Fruit fly (Drosophila melanogaster) whole organism, embryonic: ENCODE results near the gene CG4615.
A peak's percentile ranks its signal among the peaks of the same experiment; 100 is the strongest.

Experiments
- Atf3 ChIP-seq: fragments of 200-800 bp; sonication (Bioruptor generic); optimal IDR thresholded peaks from 3 replicates; lab custom pipeline; 2016; ENCODE audit warnings: missing biosample characterization, missing genetic modification characterization
- Atf6 ChIP-seq: fragments of 200-800 bp; sonication (Bioruptor generic); IDR thresholded peaks from 2 replicates; pipeline ENCODE4 v1.3.6; 2022; ENCODE audit warnings: missing biosample characterization, missing genetic modification characterization
- CG10979 ChIP-seq: fragments of 200-800 bp; sonication (Bioruptor generic); optimal IDR thresholded peaks from 2 replicates; lab custom pipeline; 2018; ENCODE audit warnings: missing biosample characterization, mild to moderate bottlenecking, missing genetic modification characterization, moderate library complexity
- CG12299 ChIP-seq: fragments of 200-800 bp; sonication (Bioruptor generic); optimal IDR thresholded peaks from 2 replicates; lab custom pipeline; 2018; ENCODE audit warnings: missing biosample characterization, mild to moderate bottlenecking, missing genetic modification characterization
- CG12391 ChIP-seq: fragments of 200-800 bp; sonication (Bioruptor generic); optimal IDR thresholded peaks from 3 replicates; lab custom pipeline; 2018; ENCODE audit warnings: missing biosample characterization, mild to moderate bottlenecking, missing genetic modification characterization, moderate library complexity
- CG12942 ChIP-seq: fragments of 200-800 bp; sonication (Bioruptor generic); optimal IDR thresholded peaks from 3 replicates; lab custom pipeline; 2016; ENCODE audit warnings: missing biosample characterization, missing genetic modification characterization
- CG14667 ChIP-seq: fragments of 200-800 bp; sonication (Bioruptor generic); IDR thresholded peaks from 2 replicates; pipeline ENCODE4 v1.3.6; 2022; ENCODE audit warnings: missing biosample characterization, missing genetic modification characterization
- CG15011 ChIP-seq: fragments of 200-800 bp; sonication (Bioruptor generic); optimal IDR thresholded peaks from 3 replicates; lab custom pipeline; 2018; ENCODE audit warnings: missing biosample characterization, mild to moderate bottlenecking, missing genetic modification characterization
- CG15696 ChIP-seq: fragments of 200-800 bp; sonication (Bioruptor generic); optimal IDR thresholded peaks from 2 replicates; lab custom pipeline; 2019; ENCODE audit warnings: missing biosample characterization, mild to moderate bottlenecking, missing genetic modification characterization, moderate library complexity
- CG17186 ChIP-seq: fragments of 200-800 bp; sonication (Bioruptor generic); optimal IDR thresholded peaks from 3 replicates; lab custom pipeline; 2017; ENCODE audit warnings: missing biosample characterization, missing genetic modification reagents, missing genetic modification characterization
- CG17359 ChIP-seq: fragments of 200-800 bp; sonication (Bioruptor generic); optimal IDR thresholded peaks from 3 replicates; lab custom pipeline; 2018; ENCODE audit warnings: missing biosample characterization, mild to moderate bottlenecking, missing genetic modification characterization, moderate library complexity
- CG17802 ChIP-seq: fragments of 200-800 bp; sonication (Bioruptor generic); optimal IDR thresholded peaks from 2 replicates; lab custom pipeline; 2018; ENCODE audit warnings: missing biosample characterization, mild to moderate bottlenecking, missing genetic modification characterization, moderate library complexity
- CG18262 ChIP-seq: fragments of 200-800 bp; optimal IDR thresholded peaks from 3 replicates; lab custom pipeline; 2019; ENCODE audit warnings: missing biosample characterization, mild to moderate bottlenecking, missing genetic modification characterization, moderate library complexity
- CG2202 ChIP-seq: fragments of 200-800 bp; sonication (Bioruptor generic); optimal IDR thresholded peaks from 2 replicates; lab custom pipeline; 2018; ENCODE audit warnings: missing biosample characterization, mild to moderate bottlenecking, missing genetic modification characterization
- CG34376 ChIP-seq: fragments of 200-800 bp; sonication (Bioruptor generic); optimal IDR thresholded peaks from 2 replicates; lab custom pipeline; 2018; ENCODE audit warnings: missing biosample characterization, mild to moderate bottlenecking, missing genetic modification characterization
- CG3726 ChIP-seq: fragments of 200-800 bp; sonication (Bioruptor generic); IDR thresholded peaks from 3 replicates; pipeline ENCODE4, ENCODE4 v1.3.6; 2022; ENCODE audit warnings: missing biosample characterization, missing genetic modification characterization
- CG4328 ChIP-seq: fragments of 200-800 bp; sonication (Bioruptor generic); optimal IDR thresholded peaks from 3 replicates; lab custom pipeline; 2017; ENCODE audit warnings: missing biosample characterization, missing genetic modification reagents, missing genetic modification characterization
- CG4854 ChIP-seq: fragments of 200-800 bp; sonication (Bioruptor generic); optimal IDR thresholded peaks from 2 replicates; lab custom pipeline; 2016; ENCODE audit warnings: missing biosample characterization, missing genetic modification characterization, inconsistent platforms
- CG5953 ChIP-seq: fragments of 200-800 bp; sonication (Bioruptor generic); IDR thresholded peaks from 2 replicates; pipeline ENCODE4 v1.3.6; 2022; ENCODE audit warnings: missing biosample characterization, missing genetic modification characterization
- CG7963 ChIP-seq: fragments of 200-800 bp; sonication (Bioruptor generic); IDR thresholded peaks from 3 replicates; pipeline ENCODE4 v1.3.6; 2022; ENCODE audit warnings: missing biosample characterization, missing genetic modification characterization; ENCODE audit not compliant: partially characterized antibody
- CG9609 ChIP-seq: fragments of 200-800 bp; sonication (Bioruptor generic); optimal IDR thresholded peaks from 3 replicates; lab custom pipeline; 2016; ENCODE audit warnings: missing biosample characterization, missing genetic modification characterization
- E2f1 ChIP-seq: fragments of 200-800 bp; sonication (Bioruptor generic); IDR thresholded peaks from 2 replicates; pipeline ENCODE4 v1.3.6; 2022; ENCODE audit warnings: missing biosample characterization, missing genetic modification characterization
- Fer1 ChIP-seq: fragments of 200-800 bp; sonication (Bioruptor generic); optimal IDR thresholded peaks from 2 replicates; lab custom pipeline; 2017; ENCODE audit warnings: missing biosample characterization, mild to moderate bottlenecking, missing genetic modification characterization
- HmgZ ChIP-seq: fragments of 200-800 bp; sonication (Bioruptor generic); optimal IDR thresholded peaks from 2 replicates; lab custom pipeline; 2018; ENCODE audit warnings: missing biosample characterization, mild to moderate bottlenecking, missing genetic modification characterization
- Hr3 ChIP-seq: fragments of 200-800 bp; sonication (Bioruptor generic); optimal IDR thresholded peaks from 3 replicates; lab custom pipeline; 2016; ENCODE audit warnings: missing biosample characterization, missing genetic modification characterization
- Kr ChIP-seq: fragments of 200-800 bp; sonication (Bioruptor generic); optimal IDR thresholded peaks from 2 replicates; lab custom pipeline; 2017; ENCODE audit warnings: missing biosample characterization, mild to moderate bottlenecking, missing genetic modification characterization
- Nf-YA ChIP-seq: fragments of 200-800 bp; sonication (Bioruptor generic); IDR thresholded peaks from 2 replicates; pipeline ENCODE4 v1.3.6; 2022; ENCODE audit warnings: missing biosample characterization, missing genetic modification characterization
- Nf-YB ChIP-seq: fragments of 200-800 bp; sonication (Bioruptor generic); optimal IDR thresholded peaks from 3 replicates; lab custom pipeline; 2019; ENCODE audit warnings: missing biosample characterization, mild to moderate bottlenecking, missing genetic modification characterization, moderate library complexity
- Oaz ChIP-seq: fragments of 200-800 bp; sonication (Bioruptor generic); IDR thresholded peaks from 2 replicates; pipeline ENCODE4 v1.3.6; 2022; ENCODE audit warnings: missing biosample characterization, missing genetic modification characterization
- Ptx1 ChIP-seq: fragments of 200-800 bp; sonication (Bioruptor generic); IDR thresholded peaks from 2 replicates; pipeline ENCODE4 v1.3.6; 2022; ENCODE audit warnings: missing biosample characterization, missing genetic modification characterization
- Rfx ChIP-seq: fragments of 200-800 bp; sonication (Bioruptor generic); IDR thresholded peaks from 2 replicates; pipeline ENCODE4 v1.3.6; 2022; ENCODE audit warnings: missing biosample characterization, missing genetic modification characterization
- amos ChIP-seq: fragments of 200-800 bp; sonication (Bioruptor generic); IDR thresholded peaks from 2 replicates; pipeline ENCODE4 v1.3.6; 2022; ENCODE audit warnings: missing biosample characterization, missing genetic modification characterization; ENCODE audit not compliant: partially characterized antibody
- ap ChIP-seq: fragments of 200-800 bp; sonication (Bioruptor generic); IDR thresholded peaks from 2 replicates; pipeline ENCODE4 v1.3.6; 2022; ENCODE audit warnings: missing biosample characterization, missing genetic modification characterization
- caup ChIP-seq: fragments of 200-800 bp; sonication (Bioruptor generic); optimal IDR thresholded peaks from 3 replicates; lab custom pipeline; 2017; ENCODE audit warnings: missing biosample characterization, mild to moderate bottlenecking, missing genetic modification characterization, moderate library complexity; ENCODE audit not compliant: severe bottlenecking
- chinmo ChIP-seq: fragments of 200-800 bp; sonication (Bioruptor generic); IDR thresholded peaks from 4 replicates; pipeline ENCODE4 v1.3.6; 2022; ENCODE audit warnings: missing biosample characterization, missing genetic modification characterization; ENCODE audit not compliant: partially characterized antibody
- chn ChIP-seq: fragments of 200-800 bp; sonication (Bioruptor generic); optimal IDR thresholded peaks from 2 replicates; lab custom pipeline; 2016; ENCODE audit warnings: missing biosample characterization, missing genetic modification characterization
- da ChIP-seq: fragments of 200-800 bp; sonication (Bioruptor generic); optimal IDR thresholded peaks from 2 replicates; lab custom pipeline; 2016; ENCODE audit warnings: missing biosample characterization, missing genetic modification characterization
- fd64A ChIP-seq: fragments of 200-800 bp; sonication (Bioruptor generic); optimal IDR thresholded peaks from 3 replicates; lab custom pipeline; 2018; ENCODE audit warnings: missing biosample characterization, mild to moderate bottlenecking, missing genetic modification characterization
- hkb ChIP-seq, 2 experiments: fragments of 200-800 bp in 1 of 2; fragments of >200 bp in 1 of 2; sonication (Bioruptor generic) in 1 of 2; IDR thresholded peaks in 1 of 2; optimal IDR thresholded peaks in 1 of 2; 2 replicates each; pipeline versions ENCODE4 v1.3.6 to Lab custom; 2017 to 2022; ENCODE audit warnings: missing biosample characterization in 1 of 2, missing genetic modification characterization in 1 of 2
- jing ChIP-seq: fragments of 200-800 bp; sonication (Bioruptor generic); optimal IDR thresholded peaks from 2 replicates; lab custom pipeline; 2018; ENCODE audit warnings: missing biosample characterization, mild to moderate bottlenecking, missing genetic modification characterization
- ken ChIP-seq: fragments of 200-800 bp; sonication (Bioruptor generic); IDR thresholded peaks from 3 replicates; pipeline ENCODE4 v1.3.6; 2022; ENCODE audit warnings: missing biosample characterization, missing genetic modification characterization
- onecut ChIP-seq: fragments of 200-800 bp; sonication (Bioruptor generic); IDR thresholded peaks from 2 replicates; pipeline ENCODE4 v1.3.6; 2022; ENCODE audit warnings: missing biosample characterization, missing genetic modification characterization
- otp ChIP-seq: fragments of 200-800 bp; sonication (Bioruptor generic); IDR thresholded peaks from 3 replicates; pipeline ENCODE4, ENCODE4 v1.3.6; 2022; ENCODE audit warnings: missing biosample characterization, missing genetic modification characterization
- prd ChIP-seq, 3 experiments: fragments of >200 bp in 2 of 3; fragments of 200-800 bp in 1 of 3; sonication (Bioruptor generic) in 1 of 3; optimal IDR thresholded peaks in 2 of 3; IDR thresholded peaks in 1 of 3; 2 replicates in 2 of 3; 3 replicates in 1 of 3; pipeline versions ENCODE4 v1.3.6 to Lab custom; 2017 to 2022; ENCODE audit warnings: missing biosample characterization in 1 of 3, missing genetic modification characterization in 1 of 3
- row ChIP-seq: fragments of 200-800 bp; sonication (Bioruptor generic); IDR thresholded peaks from 3 replicates; pipeline ENCODE4 v1.3.6; 2022; ENCODE audit warnings: missing biosample characterization, missing genetic modification characterization
- ssp ChIP-seq: fragments of 200-800 bp; sonication (Bioruptor generic); IDR thresholded peaks from 2 replicates; pipeline ENCODE4 v1.3.6; 2022; ENCODE audit warnings: missing biosample characterization, missing genetic modification characterization
- ttk ChIP-seq: fragments of 200-800 bp; sonication (Bioruptor generic); IDR thresholded peaks from 2 replicates; pipeline ENCODE4 v2.1.2; 2022; ENCODE audit warnings: missing biosample characterization, missing genetic modification characterization
- twi ChIP-seq: fragments of 200-800 bp; optimal IDR thresholded peaks from 2 replicates; lab custom pipeline; 2019; ENCODE audit warnings: missing biosample characterization, mild to moderate bottlenecking, missing genetic modification characterization, moderate library complexity
- zfh2 ChIP-seq: fragments of 200-800 bp; sonication (Bioruptor generic); optimal IDR thresholded peaks from 2 replicates; lab custom pipeline; 2016; ENCODE audit warnings: missing biosample characterization, missing genetic modification characterization

Gene CG4615

dm6 chrX:7117729-7118128 is 15.6 kb upstream of the CG4615 start (continued):
- TF ChIP-seq Nf-YB (GFP tag; lab: Kevin White, UChicago) (peak; percentile 77), row (GFP tag; lab: Robert Waterston, UW) (peak; percentile 69), CG4854 (GFP tag; lab: Kevin White, UChicago) (peak; percentile 9), CG12391 (tag; lab: Kevin White, UChicago) (peak; percentile 67), fd64A (GFP tag; lab: Kevin White, UChicago) (peak; percentile 34), da (GFP tag; lab: Kevin White, UChicago) (no peak), CG4328 (GFP tag; lab: Kevin White, UChicago) (peak; percentile 1), Hr3 (GFP tag; lab: Kevin White, UChicago) (peak; percentile 24), CG14667 (GFP tag; lab: Robert Waterston, UW) (peak; percentile 36; the same call in 1 of the 2 replicates), onecut (GFP tag; lab: Robert Waterston, UW) (peak; percentile 50), CG17359 (tag; lab: Kevin White, UChicago) (peak; percentile 70), Nf-YA (GFP tag; lab: Robert Waterston, UW) (peak; percentile 50; the same call in 1 of the 2 replicates), twi (tag; lab: Kevin White, UChicago) (peak; percentile 66), caup (peak; percentile 35), CG17802 (tag; lab: Kevin White, UChicago) (peak; percentile 14), Ptx1 (peak; percentile 61), CG17186 (GFP tag; lab: Kevin White, UChicago) (no peak), E2f1 (GFP tag; lab: Robert Waterston, UW) (peak; percentile 57), CG15696 (tag; lab: Kevin White, UChicago) (peak; percentile 85), CG2202 (tag; lab: Kevin White, UChicago) (peak; percentile 34), Rfx (GFP tag; lab: Robert Waterston, UW) (peak; percentile 68), otp (0 out of 3 replicates have a peak, but pooled peaks have one; percentile 44), CG34376 (peak; percentile 47), CG15011 (GFP tag; lab: Kevin White, UChicago) (peak; percentile 33), CG3726 (GFP tag; lab: Robert Waterston, UW) (no peak), ttk (GFP tag; lab: Robert Waterston, UW) (peak; percentile 35; the same call in 1 of the 2 replicates), ssp (GFP tag; lab: Robert Waterston, UW) (no peak; the same call in 1 of the 2 replicates), CG12942 (GFP tag; lab: Kevin White, UChicago) (peak; percentile 27), HmgZ (peak; percentile 56), Atf6 (GFP tag; lab: Robert Waterston, UW) (peak; percentile 45), chinmo (GFP tag; lab: Robert Waterston, UW) (no peak), jing (GFP tag; lab: Kevin White, UChicago) (no peak), CG18262 (tag; lab: Kevin White, UChicago) (peak; percentile 74), hkb (optimal IDR thresholded peaks at IDR 0.05; lab: Kevin White, UChicago) (no peak), hkb (GFP tag; IDR thresholded peaks at IDR 0.05; lab: Robert Waterston, UW) (peak; percentile 71), amos (GFP tag; lab: Robert Waterston, UW) (no peak), CG7963 (GFP tag; lab: Robert Waterston, UW) (no peak), ap (GFP tag; lab: Robert Waterston, UW) (0 out of 2 replicates have a peak, but pooled peaks have one; percentile 34), Kr (GFP tag; lab: Kevin White, UChicago) (no peak), Fer1 (GFP tag; lab: Kevin White, UChicago) (peak; percentile 81), CG12299 (tag; lab: Kevin White, UChicago) (peak; percentile 41), prd (optimal IDR thresholded peaks at IDR 0.05; lab: Kevin White, UChicago) (no peak), prd (GFP tag; IDR thresholded peaks at IDR 0.05; lab: Robert Waterston, UW) (peak; percentile 88), CG5953 (GFP tag; lab: Robert Waterston, UW) (0 out of 2 replicates have a peak, but pooled peaks have one; percentile 22), Atf3 (no peak), Oaz (GFP tag; lab: Robert Waterston, UW) (0 out of 2 replicates have a peak, but pooled peaks have one; percentile 41), ken (GFP tag; lab: Robert Waterston, UW) (peak; percentile 59; the same call in 1 of the 3 replicates), CG9609 (GFP tag; lab: Kevin White, UChicago) (no peak), CG10979 (tag; lab: Kevin White, UChicago) (peak; percentile 79), zfh2 (no peak), chn (GFP tag; lab: Kevin White, UChicago) (peak; percentile 33)
